Fruit fly (Drosophila melanogaster): ENCODE data around the gene Blos4.

dm6 chr3L:10843273-10843672 lies 35.6 kb upstream of the Blos4 start:
- TF ChIP-seq EcR (GFP tag; optimal IDR thresholded peaks at IDR 0.05) (no peak), usp (GFP tag; optimal IDR thresholded peaks at IDR 0.05) (no peak), CG8478 (optimal IDR thresholded peaks at IDR 0.05) (no peak), psq (optimal IDR thresholded peaks at IDR 0.05) (no peak)

All from whole organism.